Worm (Caenorhabditis elegans) whole organism, L2 larva: ENCODE measurements around the gene rde-1.

Experiments used
- C34F6.9 ChIP-seq: fragments of 150-350 bp; optimal IDR thresholded peaks from 2 replicates; lab custom pipeline; 2014; ENCODE audit warnings: missing biosample characterization, missing genetic modification characterization
- F13H6.1 ChIP-seq: sonication (generic microtip); optimal IDR thresholded peaks from 2 replicates; lab custom pipeline; 2016; ENCODE audit warnings: missing genetic modification characterization, missing compliant biosample characterization
- R02D3.7 ChIP-seq: fragments of 150-350 bp; optimal IDR thresholded peaks from 2 replicates; lab custom pipeline; 2014; ENCODE audit warnings: missing biosample characterization, missing genetic modification characterization
- Y55F3AM.14 ChIP-seq: fragments of 200-800 bp; sonication (Bioruptor generic); optimal IDR thresholded peaks from 2 replicates; lab custom pipeline; 2018; ENCODE audit warnings: mild to moderate bottlenecking, missing genetic modification characterization, missing compliant biosample characterization
- ZK546.5 ChIP-seq: sonication (generic microtip); optimal IDR thresholded peaks from 2 replicates; lab custom pipeline; 2017; ENCODE audit warnings: missing biosample characterization, missing genetic modification characterization
- alr-1 ChIP-seq: fragments of 150-350 bp; optimal IDR thresholded peaks from 2 replicates; lab custom pipeline; 2014; ENCODE audit warnings: missing biosample characterization, missing genetic modification characterization
- aly-2 ChIP-seq: fragments of 150-350 bp; optimal IDR thresholded peaks from 2 replicates; lab custom pipeline; 2014; ENCODE audit warnings: missing biosample characterization, missing genetic modification characterization
- ama-1 ChIP-seq: fragments of 150-350 bp; optimal IDR thresholded peaks from 2 replicates; lab custom pipeline; 2018; ENCODE audit warnings: inconsistent platforms
- blmp-1 ChIP-seq: sonication (generic microtip); optimal IDR thresholded peaks from 2 replicates; lab custom pipeline; 2017; ENCODE audit warnings: missing genetic modification characterization, mild to moderate bottlenecking, missing compliant biosample characterization, antibody characterized with exemption, moderate library complexity; ENCODE audit not compliant: insufficient read depth
- ceh-16 ChIP-seq: fragments of 150-350 bp; optimal IDR thresholded peaks from 2 replicates; lab custom pipeline; 2014; ENCODE audit warnings: missing biosample characterization, missing genetic modification characterization
- ceh-82 ChIP-seq: fragments of 150-350 bp; optimal IDR thresholded peaks from 2 replicates; lab custom pipeline; 2014; ENCODE audit warnings: missing biosample characterization, missing genetic modification characterization
- crh-2 ChIP-seq: sonication (generic microtip); optimal IDR thresholded peaks from 2 replicates; lab custom pipeline; 2017; ENCODE audit warnings: missing biosample characterization, missing genetic modification characterization
- dmd-4 ChIP-seq: sonication (generic microtip); optimal IDR thresholded peaks from 2 replicates; lab custom pipeline; 2017; ENCODE audit warnings: missing biosample characterization, missing genetic modification characterization
- egl-27 ChIP-seq: sonication (generic microtip); optimal IDR thresholded peaks from 3 replicates; lab custom pipeline; 2017; ENCODE audit warnings: missing biosample characterization, missing genetic modification reagents, missing genetic modification characterization
- elt-1 ChIP-seq: fragments of 150-350 bp; optimal IDR thresholded peaks from 2 replicates; lab custom pipeline; 2014; ENCODE audit warnings: missing biosample characterization, missing genetic modification characterization
- elt-3 ChIP-seq: sonication (generic microtip); optimal IDR thresholded peaks from 2 replicates; lab custom pipeline; 2017; ENCODE audit warnings: missing biosample characterization, missing genetic modification characterization
- fos-1 ChIP-seq: fragments of 150-350 bp; optimal IDR thresholded peaks from 2 replicates; lab custom pipeline; 2014; ENCODE audit warnings: missing biosample characterization, missing genetic modification characterization
- gmeb-1 ChIP-seq: fragments of 150-350 bp; optimal IDR thresholded peaks from 2 replicates; lab custom pipeline; 2014; ENCODE audit warnings: missing biosample characterization, missing genetic modification characterization
- lin-11 ChIP-seq: fragments of 150-350 bp; sonication (generic microtip); optimal IDR thresholded peaks from 2 replicates; lab custom pipeline; 2014; ENCODE audit warnings: missing biosample characterization, missing genetic modification characterization, inconsistent platforms, mixed read lengths
- lin-13 ChIP-seq: fragments of 150-350 bp; optimal IDR thresholded peaks from 2 replicates; lab custom pipeline; 2014; ENCODE audit warnings: missing biosample characterization, missing genetic modification reagents, missing genetic modification characterization
- lin-39 ChIP-seq: fragments of 150-350 bp; optimal IDR thresholded peaks from 2 replicates; lab custom pipeline; 2014; ENCODE audit warnings: missing biosample characterization, missing genetic modification reagents, missing genetic modification characterization
- lsy-2 ChIP-seq, 2 experiments: fragments of 150-350 bp in 1 of 2; sonication (generic microtip) in 1 of 2; optimal IDR thresholded peaks; 2 replicates each; lab custom pipeline; 2014 to 2017; ENCODE audit warnings: missing biosample characterization in 2 of 2, missing genetic modification characterization in 2 of 2
- mab-5 ChIP-seq: fragments of 150-350 bp; optimal IDR thresholded peaks from 2 replicates; lab custom pipeline; 2014; ENCODE audit warnings: missing biosample characterization, missing genetic modification characterization
- mbf-1 ChIP-seq: sonication (generic microtip); optimal IDR thresholded peaks from 2 replicates; lab custom pipeline; 2017; ENCODE audit warnings: missing biosample characterization, missing genetic modification characterization
- mdl-1 ChIP-seq, 2 experiments: fragments of 150-350 bp in 1 of 2; sonication (generic microtip) in 1 of 2; optimal IDR thresholded peaks; 2 replicates each; lab custom pipeline; 2017; ENCODE audit warnings: missing biosample characterization in 2 of 2, missing genetic modification characterization in 2 of 2
- nhr-10 ChIP-seq: sonication (generic microtip); optimal IDR thresholded peaks from 2 replicates; lab custom pipeline; 2017; ENCODE audit warnings: missing biosample characterization, missing genetic modification characterization
- nhr-11 ChIP-seq: fragments of 150-350 bp; optimal IDR thresholded peaks from 2 replicates; lab custom pipeline; 2014; ENCODE audit warnings: missing biosample characterization, missing genetic modification characterization
- nhr-12 ChIP-seq: fragments of 150-350 bp; optimal IDR thresholded peaks from 2 replicates; lab custom pipeline; 2014; ENCODE audit warnings: missing biosample characterization, missing genetic modification characterization
- nhr-129 ChIP-seq: fragments of 150-350 bp; optimal IDR thresholded peaks from 2 replicates; lab custom pipeline; 2014; ENCODE audit warnings: missing biosample characterization, missing genetic modification characterization
- nhr-21 ChIP-seq: fragments of 150-350 bp; optimal IDR thresholded peaks from 2 replicates; lab custom pipeline; 2014; ENCODE audit warnings: missing biosample characterization, missing genetic modification characterization
- nhr-23 ChIP-seq: fragments of 150-350 bp; optimal IDR thresholded peaks from 2 replicates; lab custom pipeline; 2014; ENCODE audit warnings: missing biosample characterization, missing genetic modification reagents, missing genetic modification characterization
- nhr-237 ChIP-seq: fragments of 150-350 bp; optimal IDR thresholded peaks from 2 replicates; lab custom pipeline; 2014; ENCODE audit warnings: missing biosample characterization, missing genetic modification characterization
- nhr-25 ChIP-seq: fragments of 150-350 bp; sonication (generic microtip); optimal IDR thresholded peaks from 3 replicates; lab custom pipeline; 2014; ENCODE audit warnings: missing biosample characterization, missing genetic modification characterization
- nhr-6 ChIP-seq: fragments of 150-350 bp; optimal IDR thresholded peaks from 2 replicates; lab custom pipeline; 2014; ENCODE audit warnings: missing biosample characterization, missing genetic modification characterization
- nhr-77 ChIP-seq: fragments of 150-350 bp; optimal IDR thresholded peaks from 2 replicates; lab custom pipeline; 2014; ENCODE audit warnings: missing biosample characterization, missing genetic modification characterization
- peb-1 ChIP-seq: fragments of 150-350 bp; optimal IDR thresholded peaks from 2 replicates; lab custom pipeline; 2014; ENCODE audit warnings: missing biosample characterization, missing genetic modification characterization
- sem-4 ChIP-seq: fragments of 150-350 bp; optimal IDR thresholded peaks from 2 replicates; lab custom pipeline; 2014; ENCODE audit warnings: missing biosample characterization, missing genetic modification reagents, missing genetic modification characterization
- skn-1 ChIP-seq: sonication (generic microtip); optimal IDR thresholded peaks from 2 replicates; lab custom pipeline; 2017; ENCODE audit warnings: missing biosample characterization, missing genetic modification characterization
- sma-3 ChIP-seq: sonication (generic microtip); optimal IDR thresholded peaks from 2 replicates; lab custom pipeline; 2016; ENCODE audit warnings: missing genetic modification reagents, missing genetic modification characterization, missing compliant biosample characterization
- sma-9 ChIP-seq, 2 experiments: fragments of 150-350 bp in 1 of 2; sonication (generic microtip) in 1 of 2; optimal IDR thresholded peaks; 2 replicates each; lab custom pipeline; 2014 to 2016; ENCODE audit warnings: missing genetic modification characterization in 2 of 2, mild to moderate bottlenecking in 1 of 2, missing biosample characterization in 1 of 2, missing compliant biosample characterization in 1 of 2, missing genetic modification reagents in 1 of 2, moderate library complexity in 1 of 2
- snpc-4 ChIP-seq: fragments of 150-350 bp; optimal IDR thresholded peaks from 2 replicates; lab custom pipeline; 2014; ENCODE audit warnings: missing biosample characterization, missing genetic modification characterization
- unc-39 ChIP-seq: fragments of 150-350 bp; optimal IDR thresholded peaks from 2 replicates; lab custom pipeline; 2014; ENCODE audit warnings: missing biosample characterization, missing genetic modification characterization
- unc-55 ChIP-seq: fragments of 150-350 bp; sonication (generic microtip); optimal IDR thresholded peaks from 3 replicates; lab custom pipeline; 2014; ENCODE audit warnings: missing biosample characterization, missing genetic modification reagents, missing genetic modification characterization
- unc-62 ChIP-seq: fragments of 150-350 bp; optimal IDR thresholded peaks from 2 replicates; lab custom pipeline; 2014; ENCODE audit warnings: missing biosample characterization, missing genetic modification reagents, missing genetic modification characterization
- zag-1 ChIP-seq: fragments of 150-350 bp; optimal IDR thresholded peaks from 2 replicates; lab custom pipeline; 2014; ENCODE audit warnings: missing biosample characterization, missing genetic modification characterization
- ztf-1 ChIP-seq: fragments of 200-800 bp; sonication (Bioruptor generic); conservative IDR thresholded peaks from 2 replicates; pipeline ENCODE4 v1.3.6; 2022; ENCODE audit warnings: missing genetic modification characterization, missing compliant biosample characterization
- ztf-11 ChIP-seq: sonication (generic microtip); optimal IDR thresholded peaks from 2 replicates; lab custom pipeline; 2017; ENCODE audit warnings: missing biosample characterization, missing genetic modification characterization
- ztf-4 ChIP-seq: fragments of 150-350 bp; optimal IDR thresholded peaks from 2 replicates; lab custom pipeline; 2014; ENCODE audit warnings: missing biosample characterization, missing genetic modification characterization

The rde-1 gene

ce11 chrV:10036275-10036674 is 44.8 kb upstream of the rde-1 start, which contains the start of gene T06E8.2:
TSS of gene T06E8.2 (minus strand) at chrV:10036413.
- peak; percentile 84 for TF ChIP-seq sma-9 (GFP tag; optimal IDR thresholded peaks at IDR 0.05; lab: Kevin White, UChicago)
- no peak for TF ChIP-seq sma-9 (tag; optimal IDR thresholded peaks at IDR 0.05; lab: Kevin White, UChicago)
- TF ChIP-seq egl-27 (tag; lab: Kevin White, UChicago): peak; percentile 53
- no peak for TF ChIP-seq zag-1 (tag; lab: Kevin White, UChicago)
- TF ChIP-seq mbf-1 (tag; lab: Kevin White, UChicago): no peak
- TF ChIP-seq sem-4: peak; percentile 27
- no peak for TF ChIP-seq Y55F3AM.14 (GFP tag; lab: Kevin White, UChicago)
- TF ChIP-seq nhr-6: no peak
- TF ChIP-seq elt-1: no peak
- TF ChIP-seq ama-1 (lab: Kevin White, UChicago): no peak
- no peak for TF ChIP-seq unc-55 (GFP tag; lab: Kevin White, UChicago)
- TF ChIP-seq lin-11: no peak
- TF ChIP-seq ceh-16: no peak
- TF ChIP-seq nhr-12 (tag; lab: Kevin White, UChicago): no peak
- peak; percentile 85 for TF ChIP-seq F13H6.1 (tag; lab: Kevin White, UChicago)
- no peak for TF ChIP-seq unc-39
- peak; percentile 50 for TF ChIP-seq C34F6.9 (tag; lab: Kevin White, UChicago)
- no peak for TF ChIP-seq nhr-11 (tag; lab: Kevin White, UChicago)
- no peak for TF ChIP-seq skn-1 (tag; lab: Kevin White, UChicago)
- no peak for TF ChIP-seq ZK546.5
- no peak for TF ChIP-seq elt-3
- TF ChIP-seq fos-1: no peak
- no peak for TF ChIP-seq crh-2 (tag; lab: Kevin White, UChicago)
- no peak for TF ChIP-seq nhr-237
- no peak for TF ChIP-seq nhr-23 (tag; lab: Kevin White, UChicago)
- no peak for TF ChIP-seq mdl-1 (tag; optimal IDR thresholded peaks at IDR 0.05; lab: Kevin White, UChicago)
- TF ChIP-seq ztf-11 (tag; lab: Kevin White, UChicago): no peak
- no peak for TF ChIP-seq alr-1 (tag; lab: Kevin White, UChicago)
- TF ChIP-seq peb-1 (tag; lab: Kevin White, UChicago): peak; percentile 41
- TF ChIP-seq blmp-1: no peak
- no peak for TF ChIP-seq ceh-82 (tag; lab: Kevin White, UChicago)
- no peak for TF ChIP-seq unc-62 (GFP tag; lab: Kevin White, UChicago)
- TF ChIP-seq aly-2 (tag; lab: Kevin White, UChicago): no peak
- no peak for TF ChIP-seq nhr-21 (tag; lab: Kevin White, UChicago)
- TF ChIP-seq lin-13 (GFP tag; lab: Kevin White, UChicago): no peak
- peak; percentile 7 for TF ChIP-seq nhr-25
- no peak for TF ChIP-seq ztf-1 (GFP tag; lab: Robert Waterston, UW)
- TF ChIP-seq dmd-4 (tag; lab: Kevin White, UChicago): no peak
- TF ChIP-seq snpc-4 (tag; lab: Kevin White, UChicago): peak; percentile 33
- no peak for TF ChIP-seq R02D3.7 (tag; lab: Kevin White, UChicago)
- no peak for TF ChIP-seq gmeb-1 (tag; lab: Kevin White, UChicago)
- no peak for TF ChIP-seq nhr-77 (tag; lab: Kevin White, UChicago)
- peak in 1 of 2 experiments; percentile 69 for TF ChIP-seq lsy-2 (tag; optimal IDR thresholded peaks at IDR 0.05; lab: Kevin White, UChicago)
- no peak for TF ChIP-seq lin-39 (tag; lab: Kevin White, UChicago)
- TF ChIP-seq nhr-10: no peak
- no peak for TF ChIP-seq ztf-4 (tag; lab: Kevin White, UChicago)
- peak; percentile 43 for TF ChIP-seq sma-3 (GFP tag; lab: Kevin White, UChicago)
- TF ChIP-seq mab-5 (tag; lab: Kevin White, UChicago): no peak
- peak; percentile 66 for TF ChIP-seq nhr-129 (tag; lab: Kevin White, UChicago)
